Worm (Caenorhabditis elegans): ENCODE measurements around the gene dlc-1.

dlc-1 gene

ce11 chrIII:6432939-6433338 lies 30.6 kb downstream of the dlc-1 start, which contains the start of gene vps-16:
Gene vps-16, plus strand, starts transcription at chrIII:6433239.
- TF ChIP-seq jun-1 (tag; optimal IDR thresholded peaks at IDR 0.05) (no peak), nhr-90 (tag; optimal IDR thresholded peaks at IDR 0.05; ENCODE audit: poor library complexity) (no peak), ztf-11 (tag; optimal IDR thresholded peaks at IDR 0.05) (no peak), unc-98 (GFP tag; IDR thresholded peaks at IDR 0.05) (no peak), nhr-71 (tag; optimal IDR thresholded peaks at IDR 0.05) (no peak), ceh-82 (tag; optimal IDR thresholded peaks at IDR 0.05) (no peak), nhr-19 (GFP tag; conservative IDR thresholded peaks at IDR 0.05) (no peak), alr-1 (tag; optimal IDR thresholded peaks at IDR 0.05; ENCODE audit: borderline replicate concordance) (no peak), pqm-1 (tag; optimal IDR thresholded peaks at IDR 0.05) (no peak)

ce11 chrIII:6431766-6432228 lies 31.8 kb downstream of the dlc-1 start, which contains the start of the genes mrps-17 and txdc-9:
Gene mrps-17, minus strand, starts transcription at chrIII:6431798.
Gene txdc-9, plus strand, starts transcription at chrIII:6432178.
- peak; percentile 86 for TF ChIP-seq vab-15 (tag; optimal IDR thresholded peaks at IDR 0.05)
- TF ChIP-seq elt-3 (tag; optimal IDR thresholded peaks at IDR 0.05) = peak in 2 of 6 experiments; percentile 45 to 76
- peak; percentile 30 for TF ChIP-seq nhr-77 (tag; optimal IDR thresholded peaks at IDR 0.05)
- TF ChIP-seq Y116A8C.19 (tag; optimal IDR thresholded peaks at IDR 0.05; ENCODE audit: borderline replicate concordance) = no peak
- no peak for TF ChIP-seq tlp-1 (tag; optimal IDR thresholded peaks at IDR 0.05)
- TF ChIP-seq ces-1 (GFP tag; optimal IDR thresholded peaks at IDR 0.05) = peak; percentile 87
- peak; percentile 84 for TF ChIP-seq lin-14 (GFP tag; optimal IDR thresholded peaks at IDR 0.05)
- no peak for TF ChIP-seq C34B4.2 (tag; optimal IDR thresholded peaks at IDR 0.05)
- TF ChIP-seq jun-1 (tag; optimal IDR thresholded peaks at IDR 0.05) = no peak
- no peak for TF ChIP-seq mef-2 (tag; optimal IDR thresholded peaks at IDR 0.05)
- peak; percentile 78 for TF ChIP-seq nhr-20 (tag; optimal IDR thresholded peaks at IDR 0.05)
- TF ChIP-seq rnt-1 (tag; optimal IDR thresholded peaks at IDR 0.05) = peak; percentile 78
- TF ChIP-seq ceh-8 (GFP tag; optimal IDR thresholded peaks at IDR 0.05) = peak; percentile 57
- TF ChIP-seq swsn-7 (tag; optimal IDR thresholded peaks at IDR 0.05) = peak; percentile 77
- TF ChIP-seq lin-39 (tag; optimal IDR thresholded peaks at IDR 0.05) = no peak
- TF ChIP-seq ceh-90 (tag; optimal IDR thresholded peaks at IDR 0.05) = no peak
- TF ChIP-seq unc-62 (GFP tag; optimal IDR thresholded peaks at IDR 0.05) = no peak
- TF ChIP-seq F16B12.6 (tag; optimal IDR thresholded peaks at IDR 0.05) = peak; percentile 98
- TF ChIP-seq mep-1 (tag; optimal IDR thresholded peaks at IDR 0.05) = peak; percentile 97
- no peak for TF ChIP-seq pag-3 (tag; optimal IDR thresholded peaks at IDR 0.05; ENCODE audit: borderline replicate concordance, insufficient read depth)
- no peak for TF ChIP-seq hlh-17 (GFP tag; optimal IDR thresholded peaks at IDR 0.05; ENCODE audit: borderline replicate concordance)
- TF ChIP-seq zag-1 (tag; optimal IDR thresholded peaks at IDR 0.05) = no peak
- TF ChIP-seq nhr-19 (GFP tag; conservative IDR thresholded peaks at IDR 0.05) = peak; percentile 75
- peak; percentile 80 to 88 for TF ChIP-seq lin-35 (GFP tag; optimal IDR thresholded peaks at IDR 0.05)
- TF ChIP-seq efl-1 (optimal IDR thresholded peaks at IDR 0.05) = peak; percentile 80 to 81
- peak; percentile 80 to 96 for TF ChIP-seq efl-1 (GFP tag; optimal IDR thresholded peaks at IDR 0.05 in 1 of 2)
- no peak for TF ChIP-seq dsc-1 (tag; optimal IDR thresholded peaks at IDR 0.05)
- peak; percentile 49 for TF ChIP-seq ztf-4 (tag; optimal IDR thresholded peaks at IDR 0.05)
- TF ChIP-seq ztf-11 (tag; optimal IDR thresholded peaks at IDR 0.05) = peak in 1 of 2 experiments; percentile 46
- TF ChIP-seq mab-9 (GFP tag; IDR thresholded peaks at IDR 0.05) = no peak
- no peak for TF ChIP-seq egl-27 (tag; optimal IDR thresholded peaks at IDR 0.05)
- peak; percentile 71 for TF ChIP-seq aly-2 (tag; optimal IDR thresholded peaks at IDR 0.05)
- no peak for TF ChIP-seq ets-5 (GFP tag; IDR thresholded peaks at IDR 0.05)
- TF ChIP-seq nhr-11 (tag; optimal IDR thresholded peaks at IDR 0.05) = no peak
- TF ChIP-seq lin-13 (GFP tag; optimal IDR thresholded peaks at IDR 0.05) = peak; percentile 59
- TF ChIP-seq fkh-10 (GFP tag; optimal IDR thresholded peaks at IDR 0.05) = peak; percentile 62
- peak; percentile 61 for TF ChIP-seq lir-3 (tag; optimal IDR thresholded peaks at IDR 0.05; ENCODE audit: poor library complexity)
- no peak for TF ChIP-seq nhr-28 (tag; optimal IDR thresholded peaks at IDR 0.05)
- TF ChIP-seq unc-86 (tag; optimal IDR thresholded peaks at IDR 0.05) = peak; percentile 78
- TF ChIP-seq unc-98 (GFP tag; IDR thresholded peaks at IDR 0.05) = no peak
- TF ChIP-seq fkh-4 (tag; optimal IDR thresholded peaks at IDR 0.05; ENCODE audit: borderline replicate concordance) = no peak
- TF ChIP-seq unc-30 (tag; optimal IDR thresholded peaks at IDR 0.05) = no peak
- TF ChIP-seq unc-130 (tag; optimal IDR thresholded peaks at IDR 0.05) = peak; percentile 97
- TF ChIP-seq tbx-2 (tag; optimal IDR thresholded peaks at IDR 0.05) = peak; percentile 70
- TF ChIP-seq nhr-71 (tag; optimal IDR thresholded peaks at IDR 0.05) = peak; percentile 86
- peak; percentile 78 for TF ChIP-seq nhr-47 (tag; optimal IDR thresholded peaks at IDR 0.05)

All from whole organism, L1 larva.